Worm (Caenorhabditis elegans) whole organism, L1 larva: Measurements from ENCODE around the gene acl-6.

Source experiments
- C04F5.9 ChIP-seq: sonication (generic microtip); optimal IDR thresholded peaks from 2 replicates; lab custom pipeline; 2016; ENCODE audit warnings: missing genetic modification characterization, missing compliant biosample characterization
- C16A3.4 ChIP-seq: fragments of 150-350 bp; optimal IDR thresholded peaks from 2 replicates; lab custom pipeline; 2014; ENCODE audit warnings: missing biosample characterization, missing genetic modification characterization
- C34B4.2 ChIP-seq: sonication (generic microtip); optimal IDR thresholded peaks from 2 replicates; lab custom pipeline; 2017; ENCODE audit warnings: mild to moderate bottlenecking, missing genetic modification characterization, missing compliant biosample characterization
- F16B12.6 ChIP-seq: fragments of 150-350 bp; optimal IDR thresholded peaks from 2 replicates; lab custom pipeline; 2014; ENCODE audit warnings: missing biosample characterization, missing genetic modification characterization
- Y116A8C.19 ChIP-seq: sonication (generic microtip); optimal IDR thresholded peaks from 2 replicates; lab custom pipeline; 2016; ENCODE audit warnings: missing compliant biosample characterization, missing genetic modification characterization, borderline replicate concordance
- aha-1 ChIP-seq: fragments of 150-350 bp; optimal IDR thresholded peaks from 2 replicates; lab custom pipeline; 2014; ENCODE audit warnings: missing biosample characterization, missing genetic modification characterization
- alr-1 ChIP-seq: fragments of 200-800 bp; sonication (Bioruptor generic); optimal IDR thresholded peaks from 2 replicates; lab custom pipeline; 2018; ENCODE audit warnings: borderline replicate concordance, mild to moderate bottlenecking, missing genetic modification characterization, missing compliant biosample characterization
- aly-2 ChIP-seq: fragments of 150-350 bp; optimal IDR thresholded peaks from 2 replicates; lab custom pipeline; 2014; ENCODE audit warnings: missing biosample characterization, missing genetic modification characterization
- ama-1 ChIP-seq: fragments of 150-350 bp; optimal IDR thresholded peaks from 2 replicates; lab custom pipeline; 2014
- blmp-1 ChIP-seq: fragments of 150-350 bp; optimal IDR thresholded peaks from 2 replicates; lab custom pipeline; 2014; ENCODE audit warnings: missing biosample characterization, missing genetic modification characterization
- ceh-82 ChIP-seq, 3 experiments: fragments of 150-350 bp in 1 of 3; sonication (generic microtip) in 2 of 3; optimal IDR thresholded peaks; 2 replicates each; lab custom pipeline; 2014 to 2017; ENCODE audit warnings: missing biosample characterization in 3 of 3, missing genetic modification characterization in 3 of 3
- ceh-90 ChIP-seq: sonication (generic microtip); optimal IDR thresholded peaks from 2 replicates; lab custom pipeline; 2016; ENCODE audit warnings: missing genetic modification characterization, missing compliant biosample characterization
- dpl-1 ChIP-seq, 3 experiments: fragments of 150-350 bp in 2 of 3; sonication (generic microtip) in 1 of 3; optimal IDR thresholded peaks; 2 replicates each; lab custom pipeline; 2014 to 2017; ENCODE audit warnings: missing biosample characterization in 3 of 3, missing genetic modification characterization in 3 of 3, missing genetic modification reagents in 3 of 3
- efl-1 ChIP-seq, 4 experiments: fragments of 150-350 bp; optimal IDR thresholded peaks in 3 of 4; peaks in 1 of 4; 1 replicate in 1 of 4; 2 replicates in 3 of 4; lab custom pipeline; 2014; ENCODE audit warnings: missing biosample characterization in 2 of 4, missing genetic modification characterization in 2 of 4, missing genetic modification reagents in 2 of 4
- efl-3 ChIP-seq: fragments of 200-800 bp; sonication (Bioruptor generic); optimal IDR thresholded peaks from 2 replicates; lab custom pipeline; 2018; ENCODE audit warnings: mild to moderate bottlenecking, missing genetic modification characterization, missing compliant biosample characterization
- egl-13 ChIP-seq: sonication (generic microtip); optimal IDR thresholded peaks from 2 replicates; lab custom pipeline; 2016; ENCODE audit warnings: missing genotype, missing genetic modification reagents, missing genetic modification characterization, missing compliant biosample characterization
- egl-27 ChIP-seq, 2 experiments: fragments of 150-350 bp in 1 of 2; sonication (generic microtip); optimal IDR thresholded peaks; 3 replicates each; lab custom pipeline; 2017 to 2018; ENCODE audit warnings: missing biosample characterization in 2 of 2, missing genetic modification characterization in 2 of 2, missing genetic modification reagents in 2 of 2
- elt-2 ChIP-seq: sonication (generic microtip); optimal IDR thresholded peaks from 2 replicates; lab custom pipeline; 2016; ENCODE audit warnings: missing genetic modification characterization, mild to moderate bottlenecking, inconsistent platforms, missing compliant biosample characterization, missing genetic modification reagents
- elt-3 ChIP-seq, 6 experiments: fragments of 150-350 bp in 1 of 6; sonication (generic microtip); optimal IDR thresholded peaks; 2 replicates each; lab custom pipeline; 2017 to 2018; ENCODE audit warnings: missing biosample characterization in 6 of 6, missing genetic modification characterization in 6 of 6, inconsistent platforms in 1 of 6
- fkh-10 ChIP-seq: sonication (generic microtip); optimal IDR thresholded peaks from 2 replicates; lab custom pipeline; 2017; ENCODE audit warnings: missing biosample characterization, missing genetic modification reagents, missing genetic modification characterization
- fkh-8 ChIP-seq: sonication (generic microtip); optimal IDR thresholded peaks from 2 replicates; lab custom pipeline; 2016; ENCODE audit warnings: mild to moderate bottlenecking, missing genetic modification characterization, missing compliant biosample characterization
- fos-1 ChIP-seq: fragments of 150-350 bp; optimal IDR thresholded peaks from 2 replicates; lab custom pipeline; 2014; ENCODE audit warnings: missing biosample characterization, missing genetic modification characterization
- jun-1 ChIP-seq: fragments of 150-350 bp; optimal IDR thresholded peaks from 2 replicates; lab custom pipeline; 2014; ENCODE audit warnings: missing biosample characterization, missing genetic modification reagents, missing genetic modification characterization
- lin-13 ChIP-seq: fragments of 150-350 bp; optimal IDR thresholded peaks from 2 replicates; lab custom pipeline; 2014; ENCODE audit warnings: missing biosample characterization, missing genetic modification reagents, missing genetic modification characterization
- lin-14 ChIP-seq: fragments of 200-800 bp; sonication (Bioruptor generic); optimal IDR thresholded peaks from 2 replicates; lab custom pipeline; 2018; ENCODE audit warnings: mild to moderate bottlenecking, missing genetic modification characterization, moderate library complexity, missing compliant biosample characterization
- lin-35 ChIP-seq, 2 experiments: fragments of 150-350 bp; optimal IDR thresholded peaks; 2 replicates each; lab custom pipeline; 2014; ENCODE audit warnings: missing biosample characterization in 2 of 2, missing genetic modification characterization in 2 of 2, missing genetic modification reagents in 2 of 2
- lir-3 ChIP-seq: sonication (generic microtip); optimal IDR thresholded peaks from 2 replicates; lab custom pipeline; 2016; ENCODE audit warnings: mild to moderate bottlenecking, missing genetic modification characterization, moderate library complexity, missing compliant biosample characterization; ENCODE audit not compliant: poor library complexity
- lsy-2 ChIP-seq, 2 experiments: fragments of 150-350 bp; optimal IDR thresholded peaks; 2 replicates each; lab custom pipeline; 2014; ENCODE audit warnings: missing biosample characterization in 2 of 2, missing genetic modification characterization in 2 of 2
- mdl-1 ChIP-seq, 2 experiments: fragments of 150-350 bp; optimal IDR thresholded peaks; 2 replicates each; lab custom pipeline; 2014 to 2017; ENCODE audit warnings: missing biosample characterization in 2 of 2, missing genetic modification characterization in 2 of 2, inconsistent platforms in 1 of 2
- mep-1 ChIP-seq: fragments of 150-350 bp; optimal IDR thresholded peaks from 2 replicates; lab custom pipeline; 2014; ENCODE audit warnings: missing biosample characterization, missing genetic modification characterization
- nhr-12 ChIP-seq: sonication (generic microtip); optimal IDR thresholded peaks from 2 replicates; lab custom pipeline; 2017; ENCODE audit warnings: missing biosample characterization, missing genetic modification characterization
- nhr-19 ChIP-seq: fragments of 200-800 bp; sonication (Bioruptor generic); conservative IDR thresholded peaks from 2 replicates; pipeline ENCODE4 v1.3.6; 2022; ENCODE audit warnings: missing genetic modification characterization, missing compliant biosample characterization
- nhr-20 ChIP-seq: sonication (generic microtip); optimal IDR thresholded peaks from 2 replicates; lab custom pipeline; 2016; ENCODE audit warnings: mild to moderate bottlenecking, missing genetic modification characterization, missing compliant biosample characterization
- nhr-237 ChIP-seq: fragments of 150-350 bp; optimal IDR thresholded peaks from 2 replicates; lab custom pipeline; 2014; ENCODE audit warnings: missing biosample characterization, missing genetic modification characterization
- nhr-47 ChIP-seq: sonication (generic microtip); optimal IDR thresholded peaks from 2 replicates; lab custom pipeline; 2016; ENCODE audit warnings: mild to moderate bottlenecking, missing genetic modification characterization, moderate library complexity, missing compliant biosample characterization
- nhr-71 ChIP-seq: sonication (generic microtip); optimal IDR thresholded peaks from 2 replicates; lab custom pipeline; 2016; ENCODE audit warnings: mild to moderate bottlenecking, missing genetic modification characterization, moderate library complexity, missing compliant biosample characterization
- nhr-77 ChIP-seq: fragments of 150-350 bp; optimal IDR thresholded peaks from 2 replicates; lab custom pipeline; 2014; ENCODE audit warnings: missing biosample characterization, missing genetic modification characterization
- nhr-84 ChIP-seq: sonication (generic microtip); optimal IDR thresholded peaks from 2 replicates; lab custom pipeline; 2017; ENCODE audit warnings: missing biosample characterization, missing genetic modification characterization
- nhr-85 ChIP-seq: sonication (generic microtip); peaks from one replicate; lab custom pipeline; 2016; ENCODE audit warnings: missing genetic modification characterization, inconsistent platforms, missing compliant biosample characterization
- nhr-90 ChIP-seq: sonication (generic microtip); optimal IDR thresholded peaks from 2 replicates; lab custom pipeline; 2016; ENCODE audit warnings: mild to moderate bottlenecking, missing genetic modification characterization, missing compliant biosample characterization; ENCODE audit not compliant: poor library complexity
- pag-3 ChIP-seq: sonication (generic microtip); optimal IDR thresholded peaks from 2 replicates; lab custom pipeline; 2017; ENCODE audit warnings: missing genetic modification characterization, mild to moderate bottlenecking, missing compliant biosample characterization, antibody characterized with exemption, borderline replicate concordance; ENCODE audit not compliant: insufficient read depth
- pqm-1 ChIP-seq: sonication (generic microtip); optimal IDR thresholded peaks from 3 replicates; lab custom pipeline; 2017; ENCODE audit warnings: missing biosample characterization, missing genetic modification characterization
- rnt-1 ChIP-seq: sonication (generic microtip); optimal IDR thresholded peaks from 2 replicates; lab custom pipeline; 2016; ENCODE audit warnings: mild to moderate bottlenecking, missing genetic modification characterization, moderate library complexity, missing compliant biosample characterization
- skn-1 ChIP-seq: fragments of 150-350 bp; optimal IDR thresholded peaks from 2 replicates; lab custom pipeline; 2014; ENCODE audit warnings: missing biosample characterization, missing genetic modification characterization
- snpc-4 ChIP-seq: fragments of 150-350 bp; optimal IDR thresholded peaks from 2 replicates; lab custom pipeline; 2014; ENCODE audit warnings: missing biosample characterization, missing genetic modification characterization
- snu-23 ChIP-seq: sonication (generic microtip); optimal IDR thresholded peaks from 2 replicates; lab custom pipeline; 2016; ENCODE audit warnings: missing genetic modification characterization, missing compliant biosample characterization
- swsn-7 ChIP-seq: sonication (generic microtip); optimal IDR thresholded peaks from 2 replicates; lab custom pipeline; 2016; ENCODE audit warnings: missing genetic modification characterization, missing compliant biosample characterization
- tbx-2 ChIP-seq: sonication (generic microtip); optimal IDR thresholded peaks from 2 replicates; lab custom pipeline; 2016; ENCODE audit warnings: missing genetic modification characterization, missing compliant biosample characterization
- tlp-1 ChIP-seq: fragments of 150-350 bp; optimal IDR thresholded peaks from 2 replicates; lab custom pipeline; 2014; ENCODE audit warnings: missing biosample characterization, missing genetic modification characterization
- unc-130 ChIP-seq: fragments of 150-350 bp; optimal IDR thresholded peaks from 2 replicates; lab custom pipeline; 2017; ENCODE audit warnings: missing biosample characterization, missing genetic modification characterization, inconsistent platforms
- unc-62 ChIP-seq: fragments of 150-350 bp; optimal IDR thresholded peaks from 2 replicates; lab custom pipeline; 2014; ENCODE audit warnings: missing biosample characterization, missing genetic modification reagents, missing genetic modification characterization
- vab-15 ChIP-seq: sonication (generic microtip); optimal IDR thresholded peaks from 2 replicates; lab custom pipeline; 2017; ENCODE audit warnings: missing genotype, mild to moderate bottlenecking, missing genetic modification characterization, missing compliant biosample characterization
- zag-1 ChIP-seq: fragments of 150-350 bp; optimal IDR thresholded peaks from 2 replicates; lab custom pipeline; 2014; ENCODE audit warnings: missing biosample characterization, missing genetic modification characterization

The acl-6 gene

ce11 chrV:5433020-5433419 lies at the start of gene acl-6:
Gene acl-6 (plus strand): TSS chrV:5433386.
- peak; percentile 25 for TF ChIP-seq lin-13 (GFP tag; lab: Kevin White, UChicago)
- TF ChIP-seq unc-62 = no peak
- TF ChIP-seq aha-1 = no peak
- TF ChIP-seq jun-1 (tag; lab: Kevin White, UChicago) = peak; percentile 53
- peak; percentile 15 for TF ChIP-seq fos-1
- no peak for TF ChIP-seq C34B4.2 (tag; lab: Kevin White, UChicago)
- TF ChIP-seq egl-27 (tag; optimal IDR thresholded peaks at IDR 0.05; lab: Kevin White, UChicago) = no peak
- peak; percentile 85 to 91 (median 91) for TF ChIP-seq dpl-1 (GFP tag; optimal IDR thresholded peaks at IDR 0.05; lab: Kevin White, UChicago)
- TF ChIP-seq rnt-1 = no peak
- TF ChIP-seq nhr-20 = peak; percentile 80
- peak; percentile 61 for TF ChIP-seq nhr-85 (tag; lab: Kevin White, UChicago)
- TF ChIP-seq nhr-19 (GFP tag; lab: Robert Waterston, UW) = no peak
- TF ChIP-seq tbx-2 = peak; percentile 11
- peak; percentile 44 to 76 for TF ChIP-seq lsy-2 (tag; optimal IDR thresholded peaks at IDR 0.05; lab: Kevin White, UChicago)
- no peak for TF ChIP-seq vab-15 (tag; lab: Kevin White, UChicago)
- no peak for TF ChIP-seq nhr-84 (tag; lab: Kevin White, UChicago)
- peak; percentile 88 to 96 for TF ChIP-seq lin-35 (GFP tag; optimal IDR thresholded peaks at IDR 0.05; lab: Kevin White, UChicago)
- peak; percentile 78 for TF ChIP-seq pqm-1
- peak; percentile 59 for TF ChIP-seq nhr-71 (tag; lab: Kevin White, UChicago)
- no peak for TF ChIP-seq egl-13 (tag; lab: Kevin White, UChicago)
- no peak for TF ChIP-seq tlp-1
- no peak for TF ChIP-seq lir-3
- peak; percentile 59 for TF ChIP-seq lin-14 (GFP tag; lab: Kevin White, UChicago)
- no peak for TF ChIP-seq ama-1 (lab: Kevin White, UChicago)
- peak; percentile 3 for TF ChIP-seq skn-1 (tag; lab: Kevin White, UChicago)
- TF ChIP-seq elt-2 (tag; lab: Kevin White, UChicago) = peak; percentile 97
- peak; percentile 72 for TF ChIP-seq C16A3.4 (tag; lab: Kevin White, UChicago)
- no peak for TF ChIP-seq nhr-237 (tag; lab: Kevin White, UChicago)
- no peak for TF ChIP-seq Y116A8C.19 (tag; lab: Kevin White, UChicago)
- TF ChIP-seq C04F5.9 (tag; lab: Kevin White, UChicago) = no peak
- no peak for TF ChIP-seq efl-3 (GFP tag; lab: Kevin White, UChicago)
- TF ChIP-seq nhr-47 (tag; lab: Kevin White, UChicago) = peak; percentile 37
- TF ChIP-seq fkh-10 (GFP tag; lab: Kevin White, UChicago) = no peak
- TF ChIP-seq unc-130 (tag; lab: Kevin White, UChicago) = no peak
- no peak for TF ChIP-seq pag-3 (tag; lab: Kevin White, UChicago)
- TF ChIP-seq mdl-1 (tag; optimal IDR thresholded peaks at IDR 0.05; lab: Kevin White, UChicago) = peak in 1 of 2 experiments; percentile 33
- peak in 1 of 3 experiments; percentile 36 for TF ChIP-seq ceh-82 (tag; optimal IDR thresholded peaks at IDR 0.05; lab: Kevin White, UChicago)
- TF ChIP-seq efl-1 (optimal IDR thresholded peaks at IDR 0.05; lab: Kevin White, UChicago) = peak; percentile 48 to 90
- peak; percentile 89 to 99 for TF ChIP-seq efl-1 (GFP tag; optimal IDR thresholded peaks at IDR 0.05 in 1 of 2; lab: Kevin White, UChicago)
- no peak for TF ChIP-seq ceh-90 (tag; lab: Kevin White, UChicago)
- no peak for TF ChIP-seq fkh-8 (tag; lab: Kevin White, UChicago)
- peak; percentile 11 for TF ChIP-seq swsn-7 (tag; lab: Kevin White, UChicago)
- TF ChIP-seq mep-1 (tag; lab: Kevin White, UChicago) = peak; percentile 44
- TF ChIP-seq nhr-12 (tag; lab: Kevin White, UChicago) = no peak
- peak; percentile 64 for TF ChIP-seq nhr-90 (tag; lab: Kevin White, UChicago)
- no peak for TF ChIP-seq snpc-4
- peak; percentile 89 for TF ChIP-seq blmp-1 (tag; lab: Kevin White, UChicago)
- TF ChIP-seq nhr-77 (tag; lab: Kevin White, UChicago) = no peak
- TF ChIP-seq alr-1 = no peak
- TF ChIP-seq F16B12.6 = peak; percentile 10
- TF ChIP-seq elt-3 (tag; optimal IDR thresholded peaks at IDR 0.05; lab: Kevin White, UChicago) = peak in 4 of 6 experiments; percentile 39 to 79 (median 68)
- TF ChIP-seq zag-1 (tag; lab: Kevin White, UChicago) = no peak
- peak; percentile 68 for TF ChIP-seq snu-23
- TF ChIP-seq aly-2 (tag; lab: Kevin White, UChicago) = no peak
